Worm (Caenorhabditis elegans) whole organism, L2 larva: ENCODE data around the gene C16B8.3.

Experiments
- F13H6.1 ChIP-seq: sonication (generic microtip); optimal IDR thresholded peaks from 2 replicates; lab custom pipeline; 2016; ENCODE audit warnings: missing genetic modification characterization, missing compliant biosample characterization
- alr-1 ChIP-seq: fragments of 150-350 bp; optimal IDR thresholded peaks from 2 replicates; lab custom pipeline; 2014; ENCODE audit warnings: missing biosample characterization, missing genetic modification characterization
- ama-1 ChIP-seq: fragments of 150-350 bp; optimal IDR thresholded peaks from 2 replicates; lab custom pipeline; 2018; ENCODE audit warnings: inconsistent platforms
- egl-27 ChIP-seq: sonication (generic microtip); optimal IDR thresholded peaks from 3 replicates; lab custom pipeline; 2017; ENCODE audit warnings: missing biosample characterization, missing genetic modification reagents, missing genetic modification characterization
- lin-11 ChIP-seq: fragments of 150-350 bp; sonication (generic microtip); optimal IDR thresholded peaks from 2 replicates; lab custom pipeline; 2014; ENCODE audit warnings: missing biosample characterization, missing genetic modification characterization, inconsistent platforms, mixed read lengths

DNA sequence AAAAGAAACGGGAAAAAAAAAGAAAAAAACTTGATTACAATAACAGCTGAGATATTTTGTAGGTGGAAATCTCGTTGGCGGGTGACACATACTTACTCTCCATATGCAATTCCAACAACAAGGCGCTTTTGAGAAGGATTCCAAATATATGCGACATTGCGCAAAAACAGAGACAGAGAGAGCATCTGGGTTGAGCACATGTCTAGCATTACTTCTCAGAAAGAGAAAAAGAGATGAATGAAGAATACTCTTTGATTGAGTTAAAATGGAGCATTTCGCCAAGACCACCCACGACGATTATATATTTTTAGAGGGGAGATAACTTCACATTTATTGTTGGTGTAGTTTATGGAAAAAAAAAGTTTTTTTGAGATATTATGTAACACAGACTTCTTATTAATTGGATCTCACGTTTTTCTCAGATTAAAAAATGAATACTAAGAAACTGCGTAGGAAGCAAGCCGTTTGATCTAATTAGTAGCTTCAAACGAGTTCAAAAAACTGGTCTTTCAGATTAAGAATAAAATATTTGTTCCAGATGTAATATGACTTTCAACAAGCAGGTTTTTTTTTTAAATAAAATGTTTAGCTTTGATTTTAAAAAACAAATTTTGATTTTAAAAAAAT is 23.4 kb downstream of the C16B8.3 start:
- TF ChIP-seq lin-11 (tag; lab: Kevin White, UChicago) (no peak), egl-27 (tag; lab: Kevin White, UChicago) (no peak), ama-1 (lab: Kevin White, UChicago) (no peak), F13H6.1 (tag; lab: Kevin White, UChicago) (no peak), alr-1 (tag; lab: Kevin White, UChicago) (no peak)
